Fruit fly (Drosophila melanogaster) ovary, adult (tissue): Measurements from ENCODE around the gene ATPsynbeta.

Experiments
- CG17801 ChIP-seq: fragments of 200-800 bp; optimal IDR thresholded peaks from 2 replicates; lab custom pipeline; 2019; ENCODE audit warnings: missing biosample characterization, mild to moderate bottlenecking, missing genetic modification characterization, moderate library complexity; ENCODE audit not compliant: partially characterized antibody

Gene ATPsynbeta

dm6 chr4:1050422-1050821, 19.1 kb downstream of the ATPsynbeta start:
- no peak for TF ChIP-seq CG17801 (GFP tag; lab: Kevin White, UChicago)

- peak; percentile 40 for TF ChIP-seq CG17801 (GFP tag; lab: Kevin White, UChicago)
Measured at dm6 chr4:1051271-1051670, 20.0 kb downstream of the ATPsynbeta start.

- no peak for TF ChIP-seq CG17801 (GFP tag; lab: Kevin White, UChicago)
Measured at dm6 chr4:1053653-1054163, 22.4 kb downstream of the ATPsynbeta start, which contains the start of gene CaMKII. TSS of gene CaMKII (minus strand) at chr4:1053703.

dm6 chr4:1060373-1061094, 29.2 kb downstream of the ATPsynbeta start, which contains the start of gene apolpp:
TSS of gene apolpp (plus strand) at chr4:1060969.
- TF ChIP-seq CG17801 (GFP tag; lab: Kevin White, UChicago): peak; percentile 34

- no peak for TF ChIP-seq CG17801 (GFP tag; lab: Kevin White, UChicago)
Measured at dm6 chr4:1061095-1061432, 29.8 kb downstream of the ATPsynbeta start.

- TF ChIP-seq CG17801 (GFP tag; lab: Kevin White, UChicago): no peak
Measured at dm6 chr4:1062957-1063812, 31.9 kb downstream of the ATPsynbeta start.

dm6 chr4:1064219-1064618, 32.9 kb downstream of the ATPsynbeta start:
- TF ChIP-seq CG17801 (GFP tag; lab: Kevin White, UChicago): no peak

- TF ChIP-seq CG17801 (GFP tag; lab: Kevin White, UChicago): no peak
Measured at dm6 chr4:1064652-1065218, 33.5 kb downstream of the ATPsynbeta start, which contains the start of gene Zyx. TSS of gene Zyx (minus strand) at chr4:1065001.
